Worm (Caenorhabditis elegans) whole organism, late embryonic: ENCODE results near the gene Y57E12B.1.

Experiments
- eyg-1 ChIP-seq: sonication (generic microtip); optimal IDR thresholded peaks from 2 replicates; lab custom pipeline; 2016; ENCODE audit warnings: missing genotype, missing genetic modification characterization, missing compliant biosample characterization
- lin-11 ChIP-seq: fragments of 200-800 bp; sonication (Bioruptor generic); optimal IDR thresholded peaks from 2 replicates; lab custom pipeline; 2018; ENCODE audit warnings: mild to moderate bottlenecking, missing genetic modification characterization, missing compliant biosample characterization
- unc-42 ChIP-seq: sonication (generic microtip); optimal IDR thresholded peaks from 2 replicates; lab custom pipeline; 2016; ENCODE audit warnings: missing genotype, missing genetic modification characterization, missing compliant biosample characterization

- TF ChIP-seq unc-42 (tag; lab: Kevin White, UChicago) (no peak), eyg-1 (tag; lab: Kevin White, UChicago) (no peak), lin-11 (no peak)
These were observed 48.8 kb downstream of the Y57E12B.1 start, which contains the start of gene nhr-107 for ce11 chrV:6997041-6997552.
